Worm (Caenorhabditis elegans) whole organism, late embryonic: ENCODE results near the gene T22B2.3.

ENCODE experiments used
- ama-1 ChIP-seq: fragments of 150-350 bp; optimal IDR thresholded peaks from 2 replicates; lab custom pipeline; 2014
- ceh-2 ChIP-seq: sonication (generic microtip); optimal IDR thresholded peaks from 2 replicates; lab custom pipeline; 2016; ENCODE audit warnings: missing genotype, missing genetic modification characterization, missing compliant biosample characterization
- hlh-15 ChIP-seq: sonication (generic microtip); optimal IDR thresholded peaks from 2 replicates; lab custom pipeline; 2016; ENCODE audit warnings: missing genetic modification characterization, missing compliant biosample characterization

- no peak for TF ChIP-seq hlh-15 (tag; lab: Kevin White, UChicago)
- no peak for TF ChIP-seq ama-1 (lab: Kevin White, UChicago)
- no peak for TF ChIP-seq ceh-2 (tag; lab: Kevin White, UChicago)
Observed at ce11 chrX:3949026-3949425, 31.9 kb downstream of the T22B2.3 start.
